Worm (Caenorhabditis elegans): Measurements from ENCODE around the gene Y45F10B.59.

Gene Y45F10B.59

DNA sequence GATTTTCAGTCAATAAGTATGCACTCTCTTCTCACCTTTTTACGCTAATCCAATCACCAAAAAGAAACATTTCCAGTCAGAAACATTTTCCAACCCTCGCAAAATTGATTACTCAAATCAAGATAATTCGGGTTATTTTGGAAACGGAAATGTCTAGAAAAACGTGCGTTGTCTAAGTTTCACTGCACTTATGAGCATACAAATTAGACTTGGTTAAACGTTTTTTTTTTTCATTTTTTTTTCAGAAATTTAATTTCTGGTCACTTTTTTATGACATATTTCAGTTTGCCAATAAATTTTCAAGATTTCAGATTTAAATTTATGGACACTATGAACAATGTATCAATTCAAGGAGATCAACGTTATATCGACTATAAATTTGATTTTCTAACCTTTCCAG, 19.5 kb upstream of the Y45F10B.59 start, which contains the start of gene sru-12:
sru-12 (plus strand) TSS at position 301 of the 400 bp plus-strand sequence.
- TF ChIP-seq K12H6.12 (tag; optimal IDR thresholded peaks at IDR 0.05) (no peak), attf-3 (GFP tag; conservative IDR thresholded peaks at IDR 0.05) (no peak), F37B4.10 (GFP tag; IDR thresholded peaks at IDR 0.05) (no peak), lin-35 (GFP tag; optimal IDR thresholded peaks at IDR 0.05) (no peak), nfyb-1 (GFP tag; IDR thresholded peaks at IDR 0.05) (no peak), sea-2 (GFP tag; IDR thresholded peaks at IDR 0.05) (no peak), ztf-28 (GFP tag; IDR thresholded peaks at IDR 0.05) (no peak), ceh-91 (GFP tag; IDR thresholded peaks at IDR 0.05) (no peak), ztf-6 (GFP tag; IDR thresholded peaks at IDR 0.05) (no peak)

DNA sequence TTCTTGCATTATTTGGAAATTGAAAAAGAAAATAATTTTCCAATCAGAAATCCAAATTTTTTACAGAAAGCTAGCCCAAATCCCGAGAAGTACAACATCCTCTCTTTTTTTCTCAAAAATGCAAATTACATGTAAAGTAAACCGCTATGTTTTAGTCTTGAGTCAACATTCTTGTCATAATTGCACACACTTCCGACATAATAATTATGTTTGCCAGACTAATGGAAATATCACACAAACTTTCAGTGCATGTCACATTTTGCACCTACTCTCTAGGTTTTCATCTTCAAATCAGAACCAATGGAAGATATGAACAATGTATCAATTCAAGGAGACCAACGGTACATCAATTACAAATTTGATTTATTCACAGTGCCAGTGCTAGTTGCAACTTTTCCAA, 17.8 kb upstream of the Y45F10B.59 start, which contains the start of gene sru-11:
sru-11 (plus strand) TSS at position 301 of the 400 bp plus-strand sequence.
- TF ChIP-seq lag-1 (GFP tag; IDR thresholded peaks at IDR 0.05) (no peak), aptf-2 (GFP tag; conservative IDR thresholded peaks at IDR 0.05) (no peak), madf-3 (GFP tag; IDR thresholded peaks at IDR 0.05) (no peak), nfya-1 (tag; optimal IDR thresholded peaks at IDR 0.05; ENCODE audit: borderline replicate concordance, insufficient read depth) (no peak), unc-130 (GFP tag; optimal IDR thresholded peaks at IDR 0.05) (no peak), Y56A3A.18 (GFP tag; IDR thresholded peaks at IDR 0.05) (no peak), sdz-38 (tag; optimal IDR thresholded peaks at IDR 0.05) (no peak), F37B4.10 (GFP tag; IDR thresholded peaks at IDR 0.05) (no peak), F57C9.4 (tag; optimal IDR thresholded peaks at IDR 0.05) (no peak), egrh-3 (GFP tag; IDR thresholded peaks at IDR 0.05) (no peak), dpl-1 (GFP tag; optimal IDR thresholded peaks at IDR 0.05) (no peak), tbp1 (GFP tag; optimal IDR thresholded peaks at IDR 0.05) (no peak), egl-44 (GFP tag; IDR thresholded peaks at IDR 0.05) (no peak), snpc-4 (GFP tag; optimal IDR thresholded peaks at IDR 0.05) (no peak), snpc-4 (tag; optimal IDR thresholded peaks at IDR 0.05) (no peak), ceh-27 (GFP tag; optimal IDR thresholded peaks at IDR 0.05) (no peak), bed-2 (GFP tag; IDR thresholded peaks at IDR 0.05) (no peak), ama-1 (optimal IDR thresholded peaks at IDR 0.05) (no peak), ama-1 (GFP tag; optimal IDR thresholded peaks at IDR 0.05) (no peak)

- TF ChIP-seq F57C9.4 (tag; optimal IDR thresholded peaks at IDR 0.05) (no peak), F23B12.7 (tag; optimal IDR thresholded peaks at IDR 0.05; ENCODE audit: insufficient read depth) (no peak), ztf-26 (tag; optimal IDR thresholded peaks at IDR 0.05) (no peak), chd-7 (tag; optimal IDR thresholded peaks at IDR 0.05) (no peak), dox-1 (GFP tag; IDR thresholded peaks at IDR 0.05) (no peak), hlh-12 (tag; optimal IDR thresholded peaks at IDR 0.05) (no peak), F57A8.1 (GFP tag; optimal IDR thresholded peaks at IDR 0.05) (no peak), B0019.2 (GFP tag; conservative IDR thresholded peaks at IDR 0.05) (no peak), F10E7.11 (tag; optimal IDR thresholded peaks at IDR 0.05) (no peak), madf-3 (GFP tag; IDR thresholded peaks at IDR 0.05) (no peak)
These were observed 15.2 kb upstream of the Y45F10B.59 start, which contains the start of gene Y45F10B.12 for ce11 chrIV:13587175-13587574. TSS of gene Y45F10B.12 (plus strand) at chrIV:13587475.

DNA sequence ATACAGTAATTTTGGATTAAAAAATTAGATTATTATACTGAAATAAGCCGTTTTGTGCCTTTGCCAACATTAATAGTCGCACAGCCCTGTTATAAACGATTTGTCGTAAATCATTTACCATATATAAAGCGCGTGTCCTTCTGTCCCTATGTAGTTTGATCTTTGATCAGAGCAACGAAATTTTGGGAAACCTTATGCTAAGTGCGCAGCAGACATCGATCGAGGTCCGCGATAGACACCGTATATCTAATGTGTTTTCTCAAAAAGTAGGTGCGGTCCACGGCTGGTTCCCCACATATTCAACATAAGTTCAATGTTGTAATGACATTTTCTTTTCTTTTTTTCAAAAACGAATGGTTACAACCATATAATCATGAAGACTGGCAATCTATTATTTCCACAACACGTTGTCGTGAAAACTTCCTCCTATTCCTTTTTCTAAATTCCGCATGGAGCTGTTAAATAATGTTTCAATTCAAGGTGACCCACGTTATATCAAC, 13.8 kb upstream of the Y45F10B.59 start, which contains the start of gene sru-9:
sru-9 (plus strand) TSS at position 450 of the 500 bp plus-strand sequence.
- TF ChIP-seq snpc-4 (GFP tag; optimal IDR thresholded peaks at IDR 0.05), result peak; percentile 39
- TF ChIP-seq snpc-4 (tag; optimal IDR thresholded peaks at IDR 0.05), result peak in 3 of 4 experiments; percentile 35 to 90 (median 78)
- peak; percentile 65 for TF ChIP-seq hmg-1.2 (GFP tag; IDR thresholded peaks at IDR 0.05)
- peak; percentile 25 for TF ChIP-seq snpc-1.1 (tag; optimal IDR thresholded peaks at IDR 0.05; ENCODE audit: insufficient read depth)
- TF ChIP-seq attf-6 (GFP tag; IDR thresholded peaks at IDR 0.05), result peak; percentile 82
